Worm (Caenorhabditis elegans) whole organism, L1 larva: ENCODE data around the gene srh-287.

Source experiments
- egl-27 ChIP-seq, 2 experiments: fragments of 150-350 bp in 1 of 2; sonication (generic microtip); optimal IDR thresholded peaks; 3 replicates each; lab custom pipeline; 2017 to 2018; ENCODE audit warnings: missing biosample characterization in 2 of 2, missing genetic modification characterization in 2 of 2, missing genetic modification reagents in 2 of 2
- unc-86 ChIP-seq: sonication (generic microtip); optimal IDR thresholded peaks from 2 replicates; lab custom pipeline; 2016; ENCODE audit warnings: missing genetic modification characterization, missing compliant biosample characterization

DNA sequence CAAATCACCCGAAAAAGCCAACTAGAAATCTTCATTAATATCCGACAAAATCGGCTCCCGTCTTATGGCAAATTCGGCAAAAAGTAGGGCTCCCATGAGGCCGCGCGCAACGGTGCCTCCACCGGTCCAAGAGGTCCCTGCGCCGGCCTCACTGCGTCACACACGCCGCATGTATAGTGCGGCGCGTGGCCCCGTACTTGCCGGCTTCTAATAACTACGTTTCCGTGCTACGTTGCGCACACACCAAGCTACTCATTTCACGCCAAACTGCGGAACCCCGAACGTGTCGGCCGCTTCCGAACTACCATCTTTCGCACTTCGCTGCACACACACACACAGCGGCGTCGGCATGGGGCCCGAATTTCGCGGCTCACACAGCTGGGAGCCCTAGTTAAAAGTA, 19.1 kb downstream of the srh-287 start:
- no peak for TF ChIP-seq unc-86
- TF ChIP-seq egl-27 (tag; optimal IDR thresholded peaks at IDR 0.05; lab: Kevin White, UChicago), result no peak
